Fruit fly (Drosophila melanogaster) whole organism, embryonic: ENCODE measurements around the gene Ythdf.

Experiments used
- Abd-B ChIP-seq: fragments of 200-800 bp; sonication (Bioruptor generic); optimal IDR thresholded peaks from 2 replicates; lab custom pipeline; 2018; ENCODE audit warnings: missing biosample characterization, mild to moderate bottlenecking, missing genetic modification characterization, moderate library complexity
- Atf-2 ChIP-seq: fragments of 200-800 bp; sonication (Bioruptor generic); optimal IDR thresholded peaks from 2 replicates; lab custom pipeline; 2016; ENCODE audit warnings: missing biosample characterization, missing genetic modification characterization
- Bgb ChIP-seq: fragments of 200-800 bp; sonication (Bioruptor generic); IDR thresholded peaks from 2 replicates; pipeline ENCODE4 v1.3.6; 2022; ENCODE audit warnings: missing biosample characterization, missing genetic modification characterization; ENCODE audit not compliant: partially characterized antibody
- CG10654 ChIP-seq: fragments of 200-800 bp; sonication (Bioruptor generic); optimal IDR thresholded peaks from 2 replicates; lab custom pipeline; 2016; ENCODE audit warnings: missing biosample characterization, missing genetic modification characterization
- CG11398 ChIP-seq: fragments of 200-800 bp; sonication (Bioruptor generic); optimal IDR thresholded peaks from 2 replicates; lab custom pipeline; 2016; ENCODE audit warnings: missing biosample characterization, missing genetic modification characterization
- CG11696 ChIP-seq: fragments of 200-800 bp; sonication (Bioruptor generic); IDR thresholded peaks from 2 replicates; pipeline ENCODE4 v1.3.6; 2022; ENCODE audit warnings: missing biosample characterization, missing genetic modification characterization
- CG12155 ChIP-seq: fragments of 200-800 bp; sonication (Bioruptor generic); optimal IDR thresholded peaks from 3 replicates; lab custom pipeline; 2016; ENCODE audit warnings: missing biosample characterization, missing genetic modification characterization
- CG12299 ChIP-seq: fragments of 200-800 bp; sonication (Bioruptor generic); optimal IDR thresholded peaks from 2 replicates; lab custom pipeline; 2018; ENCODE audit warnings: missing biosample characterization, mild to moderate bottlenecking, missing genetic modification characterization
- CG13775 ChIP-seq: fragments of 200-800 bp; sonication (Bioruptor generic); optimal IDR thresholded peaks from 3 replicates; lab custom pipeline; 2017; ENCODE audit warnings: missing biosample characterization, mild to moderate bottlenecking, missing genetic modification characterization
- CG15011 ChIP-seq: fragments of 200-800 bp; sonication (Bioruptor generic); optimal IDR thresholded peaks from 3 replicates; lab custom pipeline; 2018; ENCODE audit warnings: missing biosample characterization, mild to moderate bottlenecking, missing genetic modification characterization
- CG17359 ChIP-seq: fragments of 200-800 bp; sonication (Bioruptor generic); optimal IDR thresholded peaks from 3 replicates; lab custom pipeline; 2018; ENCODE audit warnings: missing biosample characterization, mild to moderate bottlenecking, missing genetic modification characterization, moderate library complexity
- CG2116 ChIP-seq: fragments of 200-800 bp; sonication (Bioruptor generic); optimal IDR thresholded peaks from 3 replicates; lab custom pipeline; 2018; ENCODE audit warnings: missing biosample characterization, mild to moderate bottlenecking, missing genetic modification characterization
- CG2202 ChIP-seq: fragments of 200-800 bp; sonication (Bioruptor generic); optimal IDR thresholded peaks from 2 replicates; lab custom pipeline; 2018; ENCODE audit warnings: missing biosample characterization, mild to moderate bottlenecking, missing genetic modification characterization
- CG3163 ChIP-seq: fragments of 200-800 bp; sonication (Bioruptor generic); optimal IDR thresholded peaks from 3 replicates; lab custom pipeline; 2016; ENCODE audit warnings: missing biosample characterization, missing genetic modification characterization
- CG34376 ChIP-seq: fragments of 200-800 bp; sonication (Bioruptor generic); optimal IDR thresholded peaks from 2 replicates; lab custom pipeline; 2018; ENCODE audit warnings: missing biosample characterization, mild to moderate bottlenecking, missing genetic modification characterization
- CG4730 ChIP-seq: fragments of 200-800 bp; sonication (Bioruptor generic); IDR thresholded peaks from 2 replicates; pipeline ENCODE4 v1.3.6; 2022; ENCODE audit warnings: missing biosample characterization, missing genetic modification characterization
- CG4854 ChIP-seq: fragments of 200-800 bp; sonication (Bioruptor generic); optimal IDR thresholded peaks from 2 replicates; lab custom pipeline; 2016; ENCODE audit warnings: missing biosample characterization, missing genetic modification characterization, inconsistent platforms
- CG5180 ChIP-seq: fragments of 200-800 bp; sonication (Bioruptor generic); optimal IDR thresholded peaks from 3 replicates; lab custom pipeline; 2017; ENCODE audit warnings: missing biosample characterization, missing genetic modification characterization, mild to moderate bottlenecking, moderate library complexity, missing genetic modification reagents
- CG9797 ChIP-seq: fragments of 200-800 bp; sonication (Bioruptor generic); optimal IDR thresholded peaks from 3 replicates; lab custom pipeline; 2018; ENCODE audit warnings: missing biosample characterization, mild to moderate bottlenecking, missing genetic modification characterization
- E2f1 ChIP-seq: fragments of 200-800 bp; sonication (Bioruptor generic); IDR thresholded peaks from 2 replicates; pipeline ENCODE4 v1.3.6; 2022; ENCODE audit warnings: missing biosample characterization, missing genetic modification characterization
- HLH3B ChIP-seq: fragments of 200-800 bp; sonication (Bioruptor generic); IDR thresholded peaks from 2 replicates; pipeline ENCODE4 v1.3.6; 2022; ENCODE audit warnings: missing biosample characterization, missing genetic modification characterization
- Max ChIP-seq: fragments of 200-800 bp; sonication (Bioruptor generic); optimal IDR thresholded peaks from 2 replicates; lab custom pipeline; 2016; ENCODE audit warnings: missing biosample characterization, mild to moderate bottlenecking, missing genetic modification characterization
- NC2α ChIP-seq: fragments of 200-800 bp; sonication (Bioruptor generic); optimal IDR thresholded peaks from 2 replicates; lab custom pipeline; 2016; ENCODE audit warnings: missing biosample characterization, missing genetic modification characterization
- Poxn ChIP-seq: fragments of 200-800 bp; sonication (Bioruptor generic); IDR thresholded peaks from 2 replicates; pipeline ENCODE4 v1.3.6; 2022; ENCODE audit warnings: missing biosample characterization, missing genetic modification characterization
- Sox102F ChIP-seq: fragments of 200-800 bp; sonication (Bioruptor generic); optimal IDR thresholded peaks from 2 replicates; lab custom pipeline; 2018; ENCODE audit warnings: missing biosample characterization, mild to moderate bottlenecking, missing genetic modification characterization, moderate library complexity
- Xrp1 ChIP-seq: fragments of 200-800 bp; sonication (Bioruptor generic); IDR thresholded peaks from 2 replicates; pipeline ENCODE4 v1.3.6; 2022; ENCODE audit warnings: missing biosample characterization, missing genetic modification characterization
- aop ChIP-seq: fragments of 200-800 bp; sonication (Bioruptor generic); IDR thresholded peaks from 2 replicates; pipeline ENCODE4 v1.3.6; 2022; ENCODE audit warnings: missing biosample characterization, missing genetic modification characterization
- ase ChIP-seq: fragments of 200-800 bp; sonication (Bioruptor generic); IDR thresholded peaks from 3 replicates; pipeline ENCODE4 v1.3.6; 2022; ENCODE audit warnings: missing biosample characterization, missing genetic modification characterization
- cad ChIP-seq: fragments of >200 bp; optimal IDR thresholded peaks from 2 replicates; lab custom pipeline; 2017; ENCODE audit warnings: missing biosample characterization, missing genetic modification characterization
- cato ChIP-seq: fragments of 200-800 bp; sonication (Bioruptor generic); optimal IDR thresholded peaks from 2 replicates; lab custom pipeline; 2016; ENCODE audit warnings: missing biosample characterization, missing genetic modification characterization, borderline replicate concordance
- crol ChIP-seq: fragments of 200-800 bp; sonication (Bioruptor generic); IDR thresholded peaks from 2 replicates; pipeline ENCODE4 v1.3.6; 2022; ENCODE audit warnings: missing biosample characterization, missing genetic modification characterization
- crp ChIP-seq, 2 experiments: fragments of 200-800 bp; sonication (Bioruptor generic); optimal IDR thresholded peaks; 2 replicates in 1 of 2; 3 replicates in 1 of 2; lab custom pipeline; 2017; ENCODE audit warnings: missing biosample characterization in 2 of 2, missing genetic modification characterization in 2 of 2, mild to moderate bottlenecking in 1 of 2, moderate library complexity in 1 of 2
- dpn ChIP-seq, 2 experiments: fragments of 200-800 bp; sonication (Bioruptor generic); optimal IDR thresholded peaks; 3 replicates each; lab custom pipeline; 2016; ENCODE audit warnings: missing biosample characterization in 2 of 2, missing genetic modification characterization in 2 of 2
- gt ChIP-seq: fragments of 200-800 bp; sonication (Bioruptor generic); IDR thresholded peaks from 2 replicates; pipeline ENCODE4 v1.3.6; 2022; ENCODE audit warnings: missing biosample characterization, missing genetic modification characterization
- her ChIP-seq: fragments of 200-800 bp; sonication (Bioruptor generic); optimal IDR thresholded peaks from 2 replicates; lab custom pipeline; 2016; ENCODE audit warnings: missing biosample characterization, missing genetic modification characterization
- hth ChIP-seq: fragments of >200 bp; optimal IDR thresholded peaks from 2 replicates; lab custom pipeline; 2017; ENCODE audit warnings: inconsistent platforms
- inv ChIP-seq: fragments of 200-800 bp; sonication (Bioruptor generic); IDR thresholded peaks from 2 replicates; pipeline ENCODE4 v1.3.6; 2022; ENCODE audit warnings: missing biosample characterization, missing genetic modification characterization; ENCODE audit not compliant: partially characterized antibody
- maf-S ChIP-seq: fragments of 200-800 bp; sonication (Bioruptor generic); optimal IDR thresholded peaks from 2 replicates; lab custom pipeline; 2016; ENCODE audit warnings: missing biosample characterization, missing genetic modification characterization
- org-1 ChIP-seq: fragments of 200-800 bp; sonication (Bioruptor generic); optimal IDR thresholded peaks from 2 replicates; lab custom pipeline; 2017; ENCODE audit warnings: missing biosample characterization, missing genetic modification characterization
- pan ChIP-seq, 4 experiments: fragments of >200 bp in 3 of 4; fragments of 200-800 bp in 1 of 4; sonication (Bioruptor generic) in 1 of 4; optimal IDR thresholded peaks in 3 of 4; IDR thresholded peaks in 1 of 4; 2 replicates each; pipeline versions ENCODE4 v1.3.6 to Lab custom; 2017 to 2022; ENCODE audit warnings: missing biosample characterization in 2 of 4, missing genetic modification characterization in 2 of 4, mixed read lengths in 1 of 4
- pita ChIP-seq: fragments of 200-800 bp; sonication (Bioruptor generic); optimal IDR thresholded peaks from 2 replicates; lab custom pipeline; 2017; ENCODE audit warnings: missing biosample characterization, mild to moderate bottlenecking, missing genetic modification characterization
- pnt ChIP-seq: fragments of 200-800 bp; sonication (Bioruptor generic); optimal IDR thresholded peaks from 3 replicates; lab custom pipeline; 2016; ENCODE audit warnings: missing biosample characterization, missing genetic modification characterization
- run ChIP-seq: fragments of 200-800 bp; sonication (Bioruptor generic); optimal IDR thresholded peaks from 3 replicates; lab custom pipeline; 2018; ENCODE audit warnings: missing biosample characterization, mild to moderate bottlenecking, missing genetic modification characterization
- sc ChIP-seq, 3 experiments: fragments of >200 bp in 2 of 3; fragments of 200-800 bp in 1 of 3; sonication (Bioruptor generic) in 1 of 3; optimal IDR thresholded peaks; 2 replicates in 2 of 3; 3 replicates in 1 of 3; lab custom pipeline; 2017; ENCODE audit warnings: mild to moderate bottlenecking in 1 of 3, missing biosample characterization in 1 of 3, missing genetic modification characterization in 1 of 3, missing genetic modification reagents in 1 of 3
- sd ChIP-seq: fragments of 200-800 bp; sonication (Bioruptor generic); optimal IDR thresholded peaks from 3 replicates; lab custom pipeline; 2018; ENCODE audit warnings: missing biosample characterization, mild to moderate bottlenecking, missing genetic modification characterization, moderate library complexity
- tgo ChIP-seq: fragments of 200-800 bp; sonication (Bioruptor generic); IDR thresholded peaks from 3 replicates; pipeline ENCODE4 v1.3.6; 2022; ENCODE audit warnings: missing biosample characterization, missing genetic modification characterization
- tna ChIP-seq: fragments of 200-800 bp; sonication (Bioruptor generic); IDR thresholded peaks from 2 replicates; pipeline ENCODE4 v1.3.6; 2022; ENCODE audit warnings: missing biosample characterization, missing genetic modification characterization; ENCODE audit not compliant: partially characterized antibody
- trh ChIP-seq: fragments of 200-800 bp; sonication (Bioruptor generic); optimal IDR thresholded peaks from 2 replicates; lab custom pipeline; 2016; ENCODE audit warnings: missing biosample characterization, missing genetic modification characterization
- usp ChIP-seq: fragments of >200 bp; optimal IDR thresholded peaks from 2 replicates; lab custom pipeline; 2017; ENCODE audit warnings: missing biosample characterization, missing genetic modification characterization

Gene Ythdf

DNA sequence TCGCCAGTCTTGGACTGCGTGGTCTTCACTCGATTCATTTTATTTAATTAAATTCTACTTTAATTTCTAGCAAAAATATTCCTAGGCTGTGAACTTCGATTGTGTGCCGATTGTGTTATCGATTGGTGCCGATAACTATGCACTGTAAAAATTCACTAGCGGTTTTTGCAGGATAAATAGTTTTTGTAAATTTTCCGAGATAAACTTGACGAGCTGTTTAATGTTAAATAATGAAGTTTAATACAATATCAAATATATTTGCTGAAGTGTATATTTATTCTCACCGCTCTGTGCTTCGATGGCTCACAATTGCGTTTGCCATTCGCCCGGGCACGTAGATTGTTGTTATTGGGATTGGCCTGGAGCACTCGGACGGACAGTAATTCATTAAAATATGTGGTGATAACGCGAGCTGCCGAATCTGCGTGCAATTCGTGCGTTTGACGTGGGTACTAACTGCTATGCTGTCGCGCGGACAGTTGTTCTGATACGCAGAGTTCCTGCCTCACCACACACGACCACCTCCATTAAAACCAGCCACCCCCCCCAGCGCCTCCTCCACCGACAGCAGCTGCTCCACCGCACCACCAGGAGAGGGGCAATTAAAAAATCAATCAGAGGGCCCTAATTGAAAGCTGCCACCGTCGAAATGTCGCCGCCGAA, 14.0 kb downstream of the Ythdf start, which contains the start of the genes EMC6 and Hr96 (continued):
- peak in 1 of 2 experiments; percentile 71 for TF ChIP-seq crp (GFP tag; optimal IDR thresholded peaks at IDR 0.05; lab: Kevin White, UChicago)
- peak; percentile 62; the same call in 1 of the 2 replicates for TF ChIP-seq gt (GFP tag; lab: Robert Waterston, UW)
- no peak for TF ChIP-seq pan (optimal IDR thresholded peaks at IDR 0.05; lab: Kevin White, UChicago)
- peak in 1 of 2 experiments; percentile 94 for TF ChIP-seq pan (GFP tag; optimal IDR thresholded peaks at IDR 0.05 in 1 of 2, IDR thresholded peaks at IDR 0.05 in 1 of 2)
- TF ChIP-seq CG11696 (GFP tag; lab: Robert Waterston, UW): peak; percentile 81
- peak; percentile 89 for TF ChIP-seq Abd-B (GFP tag; lab: Kevin White, UChicago)
- peak; percentile 92 for TF ChIP-seq HLH3B (GFP tag; lab: Robert Waterston, UW)
- TF ChIP-seq pnt (GFP tag; lab: Kevin White, UChicago): peak; percentile 83
- peak; percentile 90 for TF ChIP-seq ase (GFP tag; lab: Robert Waterston, UW)
- TF ChIP-seq CG4854 (GFP tag; lab: Kevin White, UChicago): no peak
- peak; percentile 95 for TF ChIP-seq crol (GFP tag; lab: Robert Waterston, UW)
- TF ChIP-seq hth (lab: Kevin White, UChicago): no peak
- peak; percentile 59 for TF ChIP-seq CG9797 (GFP tag; lab: Kevin White, UChicago)
- peak; percentile 94 for TF ChIP-seq CG13775 (GFP tag; lab: Kevin White, UChicago)
- TF ChIP-seq CG34376 (GFP tag; lab: Kevin White, UChicago): peak; percentile 91
- TF ChIP-seq CG17359: peak; percentile 93
- TF ChIP-seq CG2202 (tag; lab: Kevin White, UChicago): peak; percentile 80
- TF ChIP-seq aop (GFP tag; lab: Robert Waterston, UW): peak; percentile 84
- peak; percentile 91 for TF ChIP-seq E2f1 (GFP tag; lab: Robert Waterston, UW)
- peak; percentile 76 for TF ChIP-seq Bgb (GFP tag; lab: Robert Waterston, UW)
- TF ChIP-seq dpn (GFP tag; optimal IDR thresholded peaks at IDR 0.05; lab: Kevin White, UChicago): peak; percentile 94 to 95
- peak; percentile 82 for TF ChIP-seq tna (GFP tag; lab: Robert Waterston, UW)
- TF ChIP-seq Atf-2: peak; percentile 90
- peak; percentile 92 for TF ChIP-seq tgo (GFP tag; lab: Robert Waterston, UW)
- TF ChIP-seq CG3163 (GFP tag; lab: Kevin White, UChicago): peak; percentile 68
- TF ChIP-seq CG11398 (GFP tag; lab: Kevin White, UChicago): peak; percentile 82
- peak; percentile 80 for TF ChIP-seq NC2α (GFP tag; lab: Kevin White, UChicago)
- TF ChIP-seq CG5180 (GFP tag; lab: Kevin White, UChicago): no peak
- TF ChIP-seq inv (GFP tag; lab: Robert Waterston, UW): peak; percentile 40
- TF ChIP-seq Xrp1 (GFP tag; lab: Robert Waterston, UW): peak; percentile 96
- TF ChIP-seq Sox102F (GFP tag; lab: Kevin White, UChicago): peak; percentile 93
- peak; percentile 99 for TF ChIP-seq her (GFP tag; lab: Kevin White, UChicago)
- peak; percentile 88 for TF ChIP-seq sd
- TF ChIP-seq maf-S (GFP tag; lab: Kevin White, UChicago): peak; percentile 91
- no peak for TF ChIP-seq usp (GFP tag; lab: Kevin White, UChicago)
- peak; percentile 77 for TF ChIP-seq Poxn
- TF ChIP-seq sc (optimal IDR thresholded peaks at IDR 0.05; lab: Kevin White, UChicago): no peak
- TF ChIP-seq sc (GFP tag; optimal IDR thresholded peaks at IDR 0.05; lab: Kevin White, UChicago): peak; percentile 77
- TF ChIP-seq CG2116 (GFP tag; lab: Kevin White, UChicago): peak; percentile 86
- peak; percentile 76 for TF ChIP-seq run (tag; lab: Kevin White, UChicago)
- peak; percentile 78 for TF ChIP-seq org-1 (GFP tag; lab: Kevin White, UChicago)
- no peak for TF ChIP-seq cad
- peak; percentile 93 for TF ChIP-seq CG12155
- TF ChIP-seq CG12299 (tag; lab: Kevin White, UChicago): peak; percentile 90
- TF ChIP-seq cato (GFP tag; lab: Kevin White, UChicago): peak; percentile 92
- peak; percentile 93 for TF ChIP-seq CG10654
- TF ChIP-seq CG4730 (GFP tag; lab: Robert Waterston, UW): peak; percentile 93
- peak; percentile 73 for TF ChIP-seq CG15011 (GFP tag; lab: Kevin White, UChicago)
- peak; percentile 89 for TF ChIP-seq trh
- peak; percentile 96 for TF ChIP-seq Max (GFP tag; lab: Kevin White, UChicago)
- no peak for TF ChIP-seq pita (GFP tag; lab: Kevin White, UChicago)
